Worm (Caenorhabditis elegans): ENCODE results near the gene Y113G7A.16.

Gene Y113G7A.16

ce11 chrV:20059370-20059769 lies 22.0 kb downstream of the Y113G7A.16 start:
- no peak for TF ChIP-seq efl-1 (optimal IDR thresholded peaks at IDR 0.05)
- TF ChIP-seq efl-1 (GFP tag; optimal IDR thresholded peaks at IDR 0.05 in 1 of 2): peak in 1 of 2 experiments; percentile 5
- TF ChIP-seq xbp-1 (tag; optimal IDR thresholded peaks at IDR 0.05): no peak
- no peak for TF ChIP-seq nhr-71 (tag; optimal IDR thresholded peaks at IDR 0.05)
- TF ChIP-seq isw-1 (GFP tag; IDR thresholded peaks at IDR 0.05): no peak
- TF ChIP-seq pax-3 (tag; optimal IDR thresholded peaks at IDR 0.05): no peak

- TF ChIP-seq ceh-8 (GFP tag; optimal IDR thresholded peaks at IDR 0.05) (no peak), xbp-1 (tag; optimal IDR thresholded peaks at IDR 0.05) (no peak), zip-4 (GFP tag; optimal IDR thresholded peaks at IDR 0.05) (no peak), efl-1 (optimal IDR thresholded peaks at IDR 0.05) (no peak), efl-1 (GFP tag; optimal IDR thresholded peaks at IDR 0.05 in 1 of 2) (peak in 1 of 2 experiments; percentile 79), nhr-19 (GFP tag; conservative IDR thresholded peaks at IDR 0.05) (0 out of 2 replicates have a peak, but pooled peaks have one; percentile 11), lsy-2 (tag; optimal IDR thresholded peaks at IDR 0.05) (peak in 1 of 2 experiments; percentile 34), ztf-4 (tag; optimal IDR thresholded peaks at IDR 0.05) (no peak), mab-9 (GFP tag; IDR thresholded peaks at IDR 0.05) (no peak), nhr-85 (tag) (peak; percentile 61), unc-86 (tag; optimal IDR thresholded peaks at IDR 0.05) (no peak), grh-1 (GFP tag; IDR thresholded peaks at IDR 0.05) (0 out of 2 replicates have a peak, but pooled peaks have one; percentile 20), nhr-84 (tag; optimal IDR thresholded peaks at IDR 0.05) (no peak), blmp-1 (tag; optimal IDR thresholded peaks at IDR 0.05) (no peak), lin-15B (tag; optimal IDR thresholded peaks at IDR 0.05) (no peak), alr-1 (tag; optimal IDR thresholded peaks at IDR 0.05; ENCODE audit: borderline replicate concordance) (no peak), elt-3 (tag; optimal IDR thresholded peaks at IDR 0.05) (no peak), rnt-1 (tag; optimal IDR thresholded peaks at IDR 0.05) (no peak), ceh-63 (GFP tag; optimal IDR thresholded peaks at IDR 0.05) (no peak)
These were observed 24.1 kb downstream of the Y113G7A.16 start for ce11 chrV:20061498-20061897.

ce11 chrV:20064076-20064475 lies 26.7 kb downstream of the Y113G7A.16 start, which contains the start of gene ttx-1:
Gene ttx-1 (minus strand): TSS chrV:20064176.
- TF ChIP-seq ces-1 (GFP tag; optimal IDR thresholded peaks at IDR 0.05): no peak
- TF ChIP-seq mef-2 (tag; optimal IDR thresholded peaks at IDR 0.05): no peak
- TF ChIP-seq sup-37 (GFP tag; optimal IDR thresholded peaks at IDR 0.05): no peak
- no peak for TF ChIP-seq lin-39 (tag; optimal IDR thresholded peaks at IDR 0.05)

ce11 chrV:20065096-20065495 lies 27.7 kb downstream of the Y113G7A.16 start:
- TF ChIP-seq dpl-1 (GFP tag; optimal IDR thresholded peaks at IDR 0.05) (no peak), grh-1 (GFP tag; IDR thresholded peaks at IDR 0.05) (no peak), ets-5 (GFP tag; IDR thresholded peaks at IDR 0.05) (no peak), lsy-2 (tag; optimal IDR thresholded peaks at IDR 0.05) (no peak), efl-1 (optimal IDR thresholded peaks at IDR 0.05) (no peak), efl-1 (GFP tag; optimal IDR thresholded peaks at IDR 0.05 in 1 of 2) (no peak), skn-1 (tag; optimal IDR thresholded peaks at IDR 0.05) (no peak), alr-1 (tag; optimal IDR thresholded peaks at IDR 0.05; ENCODE audit: borderline replicate concordance) (no peak)

- TF ChIP-seq xbp-1 (tag; optimal IDR thresholded peaks at IDR 0.05) (no peak), unc-86 (tag; optimal IDR thresholded peaks at IDR 0.05) (no peak), efl-1 (optimal IDR thresholded peaks at IDR 0.05) (no peak), efl-1 (GFP tag; optimal IDR thresholded peaks at IDR 0.05 in 1 of 2) (no peak)
These were observed 29.7 kb downstream of the Y113G7A.16 start for ce11 chrV:20067075-20067474.

- TF ChIP-seq lin-14 (GFP tag; optimal IDR thresholded peaks at IDR 0.05) (no peak), nhr-20 (tag; optimal IDR thresholded peaks at IDR 0.05) (no peak), ces-1 (GFP tag; optimal IDR thresholded peaks at IDR 0.05) (no peak), lin-35 (GFP tag; optimal IDR thresholded peaks at IDR 0.05) (peak in 1 of 2 experiments; percentile 53), isw-1 (GFP tag; IDR thresholded peaks at IDR 0.05) (no peak), skn-1 (tag; optimal IDR thresholded peaks at IDR 0.05) (peak; percentile 15), lir-3 (tag; optimal IDR thresholded peaks at IDR 0.05; ENCODE audit: poor library complexity) (no peak), nhr-71 (tag; optimal IDR thresholded peaks at IDR 0.05) (no peak), jun-1 (tag; optimal IDR thresholded peaks at IDR 0.05) (no peak), lsy-2 (tag; optimal IDR thresholded peaks at IDR 0.05) (peak; percentile 63 to 91), nhr-28 (tag; optimal IDR thresholded peaks at IDR 0.05) (no peak), nhr-11 (tag; optimal IDR thresholded peaks at IDR 0.05) (no peak), egl-27 (tag; optimal IDR thresholded peaks at IDR 0.05) (no peak), mdl-1 (tag; optimal IDR thresholded peaks at IDR 0.05) (peak in 1 of 2 experiments; percentile 10), nhr-76 (tag; optimal IDR thresholded peaks at IDR 0.05) (no peak), swsn-7 (tag; optimal IDR thresholded peaks at IDR 0.05) (peak; percentile 4), unc-62 (GFP tag; optimal IDR thresholded peaks at IDR 0.05) (no peak), blmp-1 (tag; optimal IDR thresholded peaks at IDR 0.05) (peak; percentile 6), snu-23 (GFP tag; optimal IDR thresholded peaks at IDR 0.05) (peak; percentile 51), nhr-85 (tag) (no peak)
These were observed 31.0 kb downstream of the Y113G7A.16 start for ce11 chrV:20068389-20068788.

All from whole organism, L1 larva.